Fruit fly (Drosophila melanogaster): Measurements from ENCODE around the gene Pop1.

Gene Pop1

DNA sequence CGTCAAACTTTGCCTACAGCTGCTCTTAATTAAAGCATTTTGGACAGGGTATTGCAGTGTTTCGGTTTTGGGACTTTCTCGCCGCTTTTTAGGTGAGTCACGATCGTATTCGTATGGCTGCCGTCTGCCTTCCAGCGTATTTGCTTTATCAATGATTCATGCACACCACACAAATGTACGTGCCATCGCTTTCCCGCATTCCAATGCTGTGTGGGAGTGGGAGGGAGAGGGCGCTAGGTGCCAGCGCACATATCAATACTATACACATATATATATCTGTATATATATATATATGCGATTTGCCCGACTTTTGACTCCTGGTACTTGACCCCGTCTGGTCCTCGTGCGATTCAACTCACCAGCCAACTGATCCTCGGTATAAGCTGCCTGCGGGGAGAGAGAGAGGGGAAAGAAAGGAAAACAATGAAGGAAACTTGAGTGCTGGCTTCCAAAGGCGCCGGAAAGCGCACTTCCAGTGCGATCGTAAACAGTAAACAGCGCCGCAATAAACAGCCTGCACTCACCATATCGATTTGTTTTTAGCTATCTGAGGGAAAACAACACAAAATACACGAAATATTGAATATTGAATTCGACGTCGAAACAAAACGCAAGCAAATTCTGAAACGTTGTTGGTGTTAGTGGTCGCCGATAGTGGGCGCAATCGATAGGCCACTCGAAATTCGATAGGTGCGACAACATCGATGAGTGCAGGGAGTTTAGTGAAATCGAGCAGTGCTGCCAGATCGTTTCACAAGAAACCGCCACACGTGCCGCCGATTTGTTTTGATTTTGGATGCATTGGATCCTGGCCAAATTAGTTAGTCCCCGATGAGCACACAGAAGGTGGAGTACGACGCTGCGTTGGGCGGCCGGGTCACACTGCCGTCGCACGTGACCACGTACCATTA is at the start of gene Pop1, which contains the start of gene Mlc-c:
Pop1 (plus strand) TSS at position 756 of the 911 bp plus-strand sequence.
Mlc-c (minus strand) TSS at position 647 of the 911 bp plus-strand sequence.
- TF ChIP-seq Sin3A (optimal IDR thresholded peaks at IDR 0.05) (no peak), insv (optimal IDR thresholded peaks at IDR 0.05) (no peak), ttk (optimal IDR thresholded peaks at IDR 0.05) (no peak), psq (optimal IDR thresholded peaks at IDR 0.05) (no peak), h (optimal IDR thresholded peaks at IDR 0.05) (no peak), Myc (optimal IDR thresholded peaks at IDR 0.05) (no peak)

DNA sequence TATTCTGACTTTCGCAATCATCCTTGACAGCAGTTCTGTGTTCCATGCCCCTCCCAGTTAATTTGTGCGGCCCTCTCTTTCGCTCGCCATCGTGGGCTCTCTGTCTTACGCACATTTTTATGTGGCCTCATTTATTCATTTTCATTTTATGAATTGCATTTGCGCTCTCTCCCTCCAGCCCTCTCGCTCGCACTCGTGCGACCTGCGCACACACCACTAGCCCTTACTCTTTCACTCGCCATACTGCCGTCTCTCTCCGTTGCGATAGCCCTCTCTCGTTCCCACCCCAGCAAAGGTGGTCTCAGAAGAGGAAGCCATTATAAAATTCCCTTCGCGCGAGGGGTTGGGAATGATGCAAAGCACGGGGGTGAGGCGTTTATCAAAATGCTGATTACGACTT is 43.0 kb upstream of the Pop1 start:
- TF ChIP-seq insv (optimal IDR thresholded peaks at IDR 0.05): no peak
- no peak for TF ChIP-seq psq (optimal IDR thresholded peaks at IDR 0.05)
- no peak for TF ChIP-seq h (optimal IDR thresholded peaks at IDR 0.05)
- no peak for TF ChIP-seq Sin3A (optimal IDR thresholded peaks at IDR 0.05)
- no peak for TF ChIP-seq ttk (optimal IDR thresholded peaks at IDR 0.05)
- no peak for TF ChIP-seq Myc (optimal IDR thresholded peaks at IDR 0.05)

DNA sequence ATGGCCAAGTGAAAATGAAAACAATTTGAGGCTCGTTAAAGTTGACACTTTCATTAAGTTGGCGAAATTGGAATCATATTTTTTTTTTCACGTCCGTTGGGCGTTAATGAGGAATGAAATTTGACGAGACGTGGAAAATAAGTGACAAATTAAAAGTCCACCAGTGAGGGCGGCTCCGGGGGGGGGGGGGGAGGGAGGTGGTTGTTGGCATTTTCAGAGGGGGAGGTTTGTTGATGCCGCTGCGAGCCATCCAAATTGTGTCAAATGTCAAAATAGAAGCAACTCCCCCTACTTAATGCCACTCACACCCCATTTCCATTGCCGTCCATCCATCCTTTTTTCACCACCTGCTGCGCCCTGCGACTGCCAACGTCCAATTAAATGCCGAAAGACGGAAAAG is 35.4 kb upstream of the Pop1 start:
- TF ChIP-seq insv (optimal IDR thresholded peaks at IDR 0.05) (no peak), ttk (optimal IDR thresholded peaks at IDR 0.05) (no peak), Sin3A (optimal IDR thresholded peaks at IDR 0.05) (no peak), Myc (optimal IDR thresholded peaks at IDR 0.05) (no peak), h (optimal IDR thresholded peaks at IDR 0.05) (no peak), psq (optimal IDR thresholded peaks at IDR 0.05) (no peak)

DNA sequence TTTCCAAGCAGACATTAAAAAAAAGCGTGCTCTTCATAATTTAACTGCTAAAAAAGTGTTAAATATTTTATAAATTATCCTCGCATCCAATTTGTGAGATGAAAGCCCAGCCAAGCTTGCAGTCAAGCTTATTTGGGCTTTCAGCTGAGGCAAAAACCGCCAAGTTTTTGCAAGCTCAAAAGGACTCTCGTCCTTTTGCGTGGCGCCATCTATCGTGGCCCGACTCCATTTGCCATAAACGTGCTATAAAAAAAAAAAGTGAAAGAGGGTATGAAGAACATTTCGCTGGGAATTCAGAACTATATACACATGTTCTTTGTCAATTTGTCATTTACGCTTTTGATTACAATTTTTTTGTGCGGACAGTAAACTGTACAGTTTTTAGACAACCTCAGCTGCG is 34.0 kb upstream of the Pop1 start:
- TF ChIP-seq psq (optimal IDR thresholded peaks at IDR 0.05) (no peak), Myc (optimal IDR thresholded peaks at IDR 0.05) (no peak), ttk (optimal IDR thresholded peaks at IDR 0.05) (no peak), insv (optimal IDR thresholded peaks at IDR 0.05) (no peak), h (optimal IDR thresholded peaks at IDR 0.05) (no peak), Sin3A (optimal IDR thresholded peaks at IDR 0.05) (no peak)

DNA sequence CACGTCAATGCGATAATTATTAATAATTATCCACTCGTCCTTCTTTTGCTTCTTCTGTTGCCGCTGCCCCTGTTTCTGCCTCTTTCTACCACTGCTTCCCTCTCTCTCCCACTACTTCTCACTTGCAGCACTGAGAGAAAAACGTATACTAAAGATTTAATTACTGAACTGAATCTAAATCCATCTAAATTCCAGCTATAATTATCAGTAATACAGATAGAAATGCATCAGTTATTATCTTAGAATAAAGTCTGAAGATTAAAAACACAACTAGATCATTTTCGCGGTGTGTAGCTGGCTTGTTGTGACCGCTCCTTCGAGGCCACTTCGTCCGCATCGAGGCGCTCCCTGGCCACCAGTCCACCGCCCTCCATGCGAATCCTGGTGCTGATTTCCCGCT is 32.5 kb upstream of the Pop1 start:
- no peak for TF ChIP-seq insv (optimal IDR thresholded peaks at IDR 0.05)
- no peak for TF ChIP-seq Sin3A (optimal IDR thresholded peaks at IDR 0.05)
- TF ChIP-seq ttk (optimal IDR thresholded peaks at IDR 0.05): no peak
- TF ChIP-seq h (optimal IDR thresholded peaks at IDR 0.05): no peak
- no peak for TF ChIP-seq Myc (optimal IDR thresholded peaks at IDR 0.05)
- TF ChIP-seq psq (optimal IDR thresholded peaks at IDR 0.05): no peak

DNA sequence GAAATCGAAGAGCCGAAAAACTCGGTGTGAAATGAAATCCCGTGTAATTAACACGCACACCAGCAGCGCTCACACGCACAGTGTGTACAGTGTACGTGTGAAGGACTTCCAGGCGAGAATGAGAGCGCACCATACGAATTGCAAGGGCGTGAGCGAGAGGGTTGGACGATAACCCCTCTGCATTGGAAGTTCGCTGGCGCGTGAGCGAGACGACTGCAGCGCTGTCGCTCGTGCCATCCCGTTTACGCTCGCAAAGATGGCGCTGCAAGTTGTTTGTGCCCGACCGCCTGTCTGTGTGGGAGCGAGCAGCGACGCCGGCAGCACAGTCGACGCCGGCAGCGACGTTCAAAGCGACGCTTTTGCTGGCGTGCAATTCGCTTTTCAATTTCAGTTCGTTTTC is 28.6 kb upstream of the Pop1 start, which contains the start of gene Vsx1:
Vsx1 (plus strand) TSS at position 388 of the 400 bp plus-strand sequence.
- TF ChIP-seq ttk (optimal IDR thresholded peaks at IDR 0.05) (no peak), psq (optimal IDR thresholded peaks at IDR 0.05) (no peak), Myc (optimal IDR thresholded peaks at IDR 0.05) (no peak), Sin3A (optimal IDR thresholded peaks at IDR 0.05) (no peak), h (optimal IDR thresholded peaks at IDR 0.05) (no peak), insv (optimal IDR thresholded peaks at IDR 0.05) (no peak)

DNA sequence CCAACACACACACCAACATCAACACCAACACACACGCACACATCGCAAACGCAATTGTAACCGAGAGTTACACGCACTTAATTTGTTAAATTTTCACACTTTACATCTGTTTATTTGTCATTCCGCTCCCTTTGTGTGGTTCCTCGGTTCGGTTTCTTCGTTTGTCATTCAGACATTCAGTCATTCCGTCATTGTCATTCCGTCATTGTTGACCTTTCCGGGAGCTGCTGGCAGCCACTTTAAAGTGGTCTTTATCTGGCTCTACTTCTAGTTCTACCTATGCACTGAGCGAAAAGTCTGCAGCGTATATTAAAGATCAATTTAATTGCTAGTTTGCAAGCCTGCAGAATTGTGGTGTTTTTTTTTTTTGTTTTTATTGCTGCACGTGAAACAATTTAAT is 25.9 kb upstream of the Pop1 start:
- no peak for TF ChIP-seq ttk (optimal IDR thresholded peaks at IDR 0.05)

DNA sequence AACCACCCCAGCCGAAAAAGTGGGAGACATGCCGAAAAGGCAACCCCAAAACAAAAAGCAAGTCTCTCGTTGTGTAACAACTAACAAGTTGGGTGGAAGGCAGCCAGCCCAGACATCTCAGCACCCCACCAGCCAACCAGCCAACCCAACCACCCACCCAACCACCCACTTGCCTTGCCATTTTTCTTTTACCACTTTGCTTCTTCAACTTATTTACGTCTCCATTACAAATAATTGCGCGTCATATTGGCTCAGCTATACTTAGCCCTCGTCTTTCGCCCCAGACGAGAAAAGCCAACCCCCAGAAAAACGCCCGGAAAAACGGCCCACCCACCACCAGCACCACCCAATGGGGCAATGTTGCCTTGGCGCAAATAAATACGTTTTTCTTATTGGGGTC is 20.1 kb upstream of the Pop1 start:
- TF ChIP-seq Myc (optimal IDR thresholded peaks at IDR 0.05): no peak
- no peak for TF ChIP-seq Sin3A (optimal IDR thresholded peaks at IDR 0.05)
- no peak for TF ChIP-seq insv (optimal IDR thresholded peaks at IDR 0.05)
- no peak for TF ChIP-seq ttk (optimal IDR thresholded peaks at IDR 0.05)
- no peak for TF ChIP-seq h (optimal IDR thresholded peaks at IDR 0.05)
- TF ChIP-seq psq (optimal IDR thresholded peaks at IDR 0.05): no peak

DNA sequence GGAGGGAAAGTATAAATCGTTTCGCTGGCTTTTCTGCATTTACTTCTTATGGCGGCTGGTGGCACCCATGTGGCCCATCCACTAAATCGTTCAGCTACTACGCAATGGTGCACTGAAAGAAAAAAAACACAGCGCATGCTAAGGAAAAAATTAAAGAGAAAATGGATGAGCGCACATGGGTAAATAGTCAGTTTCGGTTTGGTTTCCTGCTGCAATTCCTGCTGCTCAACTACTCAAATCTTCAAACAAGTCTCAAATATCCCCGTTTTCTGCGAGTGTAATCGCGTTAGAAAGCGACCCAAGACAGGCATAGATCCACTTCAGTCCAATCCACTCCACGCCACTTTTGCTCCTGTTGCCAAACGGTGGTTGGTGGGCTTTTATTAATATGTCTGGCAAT is 19.4 kb upstream of the Pop1 start:
- TF ChIP-seq insv (optimal IDR thresholded peaks at IDR 0.05) (no peak), psq (optimal IDR thresholded peaks at IDR 0.05) (no peak), Myc (optimal IDR thresholded peaks at IDR 0.05) (no peak), Sin3A (optimal IDR thresholded peaks at IDR 0.05) (no peak), ttk (optimal IDR thresholded peaks at IDR 0.05) (no peak), h (optimal IDR thresholded peaks at IDR 0.05) (no peak)

DNA sequence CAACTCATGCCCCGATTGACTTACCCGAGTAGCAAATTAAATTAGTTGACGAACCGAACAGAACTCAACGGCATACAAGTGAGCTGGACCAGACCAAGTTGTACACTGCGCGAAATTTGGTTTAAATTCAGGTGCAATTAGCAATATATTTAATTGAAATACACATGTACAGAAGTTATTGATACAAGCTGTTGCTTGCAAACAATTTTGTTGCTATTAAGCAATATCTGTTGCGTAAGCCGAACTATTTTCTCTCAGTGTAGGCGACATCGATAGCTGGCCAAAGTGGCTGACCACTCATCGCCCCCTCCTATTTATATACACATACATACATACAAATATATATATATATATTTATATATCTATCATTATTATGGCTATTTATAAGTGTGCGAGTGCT is 18.3 kb upstream of the Pop1 start:
- no peak for TF ChIP-seq ttk (optimal IDR thresholded peaks at IDR 0.05)
- TF ChIP-seq h (optimal IDR thresholded peaks at IDR 0.05): no peak

DNA sequence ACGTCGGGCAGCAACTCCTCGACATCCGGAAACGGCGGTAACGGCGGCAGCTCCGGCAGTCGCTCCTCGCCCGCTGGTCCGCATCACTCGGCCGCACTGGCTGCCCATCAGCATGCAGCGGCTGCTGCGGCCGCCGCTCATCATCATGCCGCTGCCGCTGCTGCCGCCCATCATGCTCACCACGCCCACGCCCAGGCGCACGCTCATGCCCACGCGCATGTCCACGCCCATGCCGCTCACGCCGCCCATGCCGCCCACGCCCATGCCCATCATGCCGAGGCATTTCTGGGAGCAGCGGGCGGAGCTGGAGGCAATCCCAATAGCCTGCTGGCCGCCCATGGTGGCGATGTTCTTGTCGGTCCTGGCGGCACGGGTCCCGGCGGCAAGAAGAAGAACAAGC is 16.1 kb upstream of the Pop1 start:
- TF ChIP-seq insv (optimal IDR thresholded peaks at IDR 0.05): no peak
- TF ChIP-seq h (optimal IDR thresholded peaks at IDR 0.05): no peak
- TF ChIP-seq ttk (optimal IDR thresholded peaks at IDR 0.05): no peak
- no peak for TF ChIP-seq Sin3A (optimal IDR thresholded peaks at IDR 0.05)
- TF ChIP-seq psq (optimal IDR thresholded peaks at IDR 0.05): no peak
- no peak for TF ChIP-seq Myc (optimal IDR thresholded peaks at IDR 0.05)

DNA sequence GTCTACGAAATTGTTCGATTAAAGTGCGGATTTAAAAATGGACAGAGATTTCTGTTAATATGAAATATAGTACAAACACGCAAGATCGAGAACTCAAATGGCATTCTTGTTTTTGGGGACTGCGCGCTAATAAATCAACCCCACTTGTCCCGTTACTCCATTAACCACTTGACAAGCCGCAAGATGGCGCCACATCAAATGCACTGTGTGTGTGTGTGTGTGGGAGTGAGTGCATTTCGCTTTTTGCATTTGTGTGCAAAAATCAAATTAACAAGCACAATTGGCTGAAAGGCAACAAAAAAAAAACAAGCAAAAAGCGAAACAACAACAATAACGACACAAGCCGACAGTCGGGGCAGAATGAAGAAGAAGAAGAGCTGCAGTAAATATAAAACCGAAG is 14.8 kb upstream of the Pop1 start:
- no peak for TF ChIP-seq ttk (optimal IDR thresholded peaks at IDR 0.05)
- no peak for TF ChIP-seq insv (optimal IDR thresholded peaks at IDR 0.05)
- no peak for TF ChIP-seq h (optimal IDR thresholded peaks at IDR 0.05)
- no peak for TF ChIP-seq psq (optimal IDR thresholded peaks at IDR 0.05)
- TF ChIP-seq Myc (optimal IDR thresholded peaks at IDR 0.05): no peak
- TF ChIP-seq Sin3A (optimal IDR thresholded peaks at IDR 0.05): no peak

DNA sequence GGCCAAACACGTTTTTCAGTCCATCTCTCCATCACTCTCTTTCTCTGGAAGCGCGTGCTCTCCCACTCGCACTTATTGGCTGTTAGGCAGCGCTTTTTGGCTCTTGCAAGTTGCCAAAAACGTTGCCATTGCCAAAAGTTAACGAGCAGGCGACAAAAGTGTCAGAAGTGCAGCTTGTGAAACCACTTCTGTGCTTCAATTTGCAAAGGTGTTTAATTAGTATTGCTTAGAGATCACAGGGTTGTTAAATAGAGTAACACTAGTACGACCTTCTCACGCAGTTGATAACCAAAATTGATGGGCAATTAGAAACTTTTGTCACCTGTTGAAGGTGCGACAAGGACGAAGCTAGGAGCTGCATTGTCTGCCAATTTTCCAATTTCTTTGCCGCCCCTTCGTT is 14.0 kb upstream of the Pop1 start:
- TF ChIP-seq Myc (optimal IDR thresholded peaks at IDR 0.05) (no peak), h (optimal IDR thresholded peaks at IDR 0.05) (no peak), psq (optimal IDR thresholded peaks at IDR 0.05) (no peak), Sin3A (optimal IDR thresholded peaks at IDR 0.05) (no peak), insv (optimal IDR thresholded peaks at IDR 0.05) (no peak), ttk (optimal IDR thresholded peaks at IDR 0.05) (no peak)
